Fruit fly (Drosophila melanogaster): ENCODE data around the gene CG3638.

Gene CG3638

dm6 chrX:1275018-1275820 is 38.7 kb upstream of the CG3638 start, which contains the start of gene Atf3 (continued):
- TF ChIP-seq cwo (GFP tag; optimal IDR thresholded peaks at IDR 0.05), result peak; percentile 99
- TF ChIP-seq Optix (GFP tag; IDR thresholded peaks at IDR 0.05), result peak; percentile 97
- peak; percentile 99 for TF ChIP-seq al (GFP tag; IDR thresholded peaks at IDR 0.05)
- TF ChIP-seq CG10959 (GFP tag; IDR thresholded peaks at IDR 0.05), result peak; percentile 90
- peak; percentile 99 for TF ChIP-seq CG34422 (GFP tag; IDR thresholded peaks at IDR 0.05)
- no peak for TF ChIP-seq zen2 (GFP tag; IDR thresholded peaks at IDR 0.05; ENCODE audit: partially characterized antibody)
- peak; percentile 98 for TF ChIP-seq Max (GFP tag; optimal IDR thresholded peaks at IDR 0.05)
- peak; percentile 99 for TF ChIP-seq CG11456 (GFP tag; IDR thresholded peaks at IDR 0.05)
- TF ChIP-seq Trl (optimal IDR thresholded peaks at IDR 0.05), result no peak
- TF ChIP-seq Trl (GFP tag; optimal IDR thresholded peaks at IDR 0.05), result peak; percentile 99
- peak; percentile 97 for TF ChIP-seq CG3726 (GFP tag; IDR thresholded peaks at IDR 0.05)
- peak; percentile 98 for TF ChIP-seq CG4328 (GFP tag; optimal IDR thresholded peaks at IDR 0.05)
- peak; percentile 99 for TF ChIP-seq vfl (GFP tag; optimal IDR thresholded peaks at IDR 0.05)
- peak; percentile 64; the same call in 1 of the 3 replicates for TF ChIP-seq z (GFP tag; IDR thresholded peaks at IDR 0.05)
- TF ChIP-seq CG42726 (GFP tag; IDR thresholded peaks at IDR 0.05; ENCODE audit: partially characterized antibody), result no peak
- TF ChIP-seq Oli (tag; optimal IDR thresholded peaks at IDR 0.05), result peak; percentile 100
- peak; percentile 99 for TF ChIP-seq Hr3 (GFP tag; optimal IDR thresholded peaks at IDR 0.05)
- peak; percentile 100 for TF ChIP-seq HLH54F (GFP tag; optimal IDR thresholded peaks at IDR 0.05)
- TF ChIP-seq scrt (GFP tag; optimal IDR thresholded peaks at IDR 0.05), result peak; percentile 97
- TF ChIP-seq CG10267 (tag; optimal IDR thresholded peaks at IDR 0.05), result peak; percentile 93
- peak; percentile 97 for TF ChIP-seq CG2889 (GFP tag; IDR thresholded peaks at IDR 0.05)
- peak; percentile 97 for TF ChIP-seq peb (GFP tag; IDR thresholded peaks at IDR 0.05)
- TF ChIP-seq CG30403 (GFP tag; optimal IDR thresholded peaks at IDR 0.05), result peak; percentile 100
- peak; percentile 98 for TF ChIP-seq so (GFP tag; IDR thresholded peaks at IDR 0.05)
- TF ChIP-seq CG6689 (GFP tag; IDR thresholded peaks at IDR 0.05), result peak; percentile 99
- TF ChIP-seq hbn (GFP tag; IDR thresholded peaks at IDR 0.05; ENCODE audit: partially characterized antibody), result no peak
- peak; percentile 97 for TF ChIP-seq CG17568 (GFP tag; optimal IDR thresholded peaks at IDR 0.05)
- peak; percentile 98 for TF ChIP-seq HLH3B (GFP tag; IDR thresholded peaks at IDR 0.05)
- TF ChIP-seq CG2202 (tag; optimal IDR thresholded peaks at IDR 0.05), result peak; percentile 94
- peak; percentile 98 for TF ChIP-seq NK7.1 (GFP tag; optimal IDR thresholded peaks at IDR 0.05)
- TF ChIP-seq MBD-R2 (GFP tag; IDR thresholded peaks at IDR 0.05), result peak; percentile 98
- TF ChIP-seq repo (GFP tag; optimal IDR thresholded peaks at IDR 0.05), result peak; percentile 98
- TF ChIP-seq Chrac-16 (GFP tag; optimal IDR thresholded peaks at IDR 0.05), result peak; percentile 99
- peak; percentile 99 for TF ChIP-seq fd96Cb (tag; optimal IDR thresholded peaks at IDR 0.05)
- TF ChIP-seq Fer3 (tag; optimal IDR thresholded peaks at IDR 0.05), result peak; percentile 99
- TF ChIP-seq CG14441 (GFP tag; IDR thresholded peaks at IDR 0.05), result peak; percentile 99
- peak; percentile 98 for TF ChIP-seq CG11093 (GFP tag; IDR thresholded peaks at IDR 0.05)
- TF ChIP-seq CG3281 (GFP tag; optimal IDR thresholded peaks at IDR 0.05), result peak; percentile 99
- peak; percentile 99 for TF ChIP-seq CG9609 (GFP tag; optimal IDR thresholded peaks at IDR 0.05)
- TF ChIP-seq HLHmδ (GFP tag; optimal IDR thresholded peaks at IDR 0.05), result peak; percentile 8
- TF ChIP-seq CG31224 (GFP tag; IDR thresholded peaks at IDR 0.05), result peak; percentile 96
- TF ChIP-seq CG10543 (GFP tag; optimal IDR thresholded peaks at IDR 0.05), result peak; percentile 99
- peak in 1 of 3 experiments; percentile 94 for TF ChIP-seq lola (GFP tag; optimal IDR thresholded peaks at IDR 0.05)
- TF ChIP-seq vnd (GFP tag; IDR thresholded peaks at IDR 0.05; ENCODE audit: partially characterized antibody), result no peak
- TF ChIP-seq dysf (GFP tag; IDR thresholded peaks at IDR 0.05), result peak; percentile 100
- peak; percentile 99 for TF ChIP-seq CG10654 (GFP tag; optimal IDR thresholded peaks at IDR 0.05)
- TF ChIP-seq luna (GFP tag; optimal IDR thresholded peaks at IDR 0.05), result peak; percentile 99
- peak; percentile 95 for TF ChIP-seq CkIIα-i1 (GFP tag; IDR thresholded peaks at IDR 0.05)
- TF ChIP-seq HmgD (GFP tag; optimal IDR thresholded peaks at IDR 0.05), result peak; percentile 99

Measured in whole organism, embryonic.